Fruit fly (Drosophila melanogaster) whole organism, larva: Measurements from ENCODE around the gene CG43732.

Experiments
- noc ChIP-seq: fragments of 200-800 bp; sonication (Bioruptor generic); optimal IDR thresholded peaks from 3 replicates; lab custom pipeline; 2019; ENCODE audit warnings: missing biosample characterization, mild to moderate bottlenecking, missing genetic modification characterization, moderate library complexity

Gene CG43732

dm6 chr3R:19011885-19012284 lies 61.9 kb downstream of the CG43732 start:
- no peak for TF ChIP-seq noc (tag; lab: Kevin White, UChicago)

dm6 chr3R:19014027-19014426 lies 64.0 kb downstream of the CG43732 start:
- no peak for TF ChIP-seq noc (tag; lab: Kevin White, UChicago)

- TF ChIP-seq noc (tag; lab: Kevin White, UChicago): no peak
Measured at dm6 chr3R:19014742-19015422, 64.9 kb downstream of the CG43732 start.

dm6 chr3R:19015423-19015810 lies 65.4 kb downstream of the CG43732 start:
- TF ChIP-seq noc (tag; lab: Kevin White, UChicago): no peak

dm6 chr3R:19017318-19018043 lies 67.5 kb downstream of the CG43732 start:
- no peak for TF ChIP-seq noc (tag; lab: Kevin White, UChicago)

- no peak for TF ChIP-seq noc (tag; lab: Kevin White, UChicago)
Measured at dm6 chr3R:19023862-19024261, 73.9 kb downstream of the CG43732 start, which contains the start of the genes CG6005 and CG14286. CG6005 (minus strand) TSS chr3R:19024030. CG14286 (plus strand) TSS chr3R:19024092.

dm6 chr3R:19024761-19025160 lies 74.8 kb downstream of the CG43732 start, which contains the start of gene CG14285:
CG14285 (plus strand) TSS chr3R:19025099.
- TF ChIP-seq noc (tag; lab: Kevin White, UChicago): no peak
